Fruit fly (Drosophila melanogaster) whole organism, embryonic: ENCODE data around the gene CG6126.

Source experiments
- Adf1 ChIP-seq: fragments of 200-800 bp; sonication (Bioruptor generic); IDR thresholded peaks from 2 replicates; pipeline ENCODE4 v1.3.6; 2022; ENCODE audit warnings: missing biosample characterization, missing genetic modification characterization
- BtbVII ChIP-seq: fragments of 200-800 bp; sonication (Bioruptor generic); optimal IDR thresholded peaks from 3 replicates; lab custom pipeline; 2017; ENCODE audit warnings: missing biosample characterization, mild to moderate bottlenecking, missing genetic modification characterization
- CG10147 ChIP-seq: fragments of 200-800 bp; sonication (Bioruptor generic); optimal IDR thresholded peaks from 2 replicates; lab custom pipeline; 2019; ENCODE audit warnings: missing biosample characterization, mild to moderate bottlenecking, missing genetic modification characterization, moderate library complexity
- CG10321 ChIP-seq: fragments of 200-800 bp; sonication (Bioruptor generic); IDR thresholded peaks from 2 replicates; pipeline ENCODE4 v1.3.6; 2022; ENCODE audit warnings: missing biosample characterization, missing genetic modification characterization
- CG11093 ChIP-seq: fragments of 200-800 bp; sonication (Bioruptor generic); IDR thresholded peaks from 3 replicates; pipeline ENCODE4 v1.3.6; 2022; ENCODE audit warnings: missing biosample characterization, missing genetic modification characterization
- CG11560 ChIP-seq: fragments of 200-800 bp; sonication (Bioruptor generic); IDR thresholded peaks from 3 replicates; pipeline ENCODE4 v1.3.6; 2022; ENCODE audit warnings: missing biosample characterization, missing genetic modification characterization
- CG12391 ChIP-seq: fragments of 200-800 bp; sonication (Bioruptor generic); optimal IDR thresholded peaks from 3 replicates; lab custom pipeline; 2018; ENCODE audit warnings: missing biosample characterization, mild to moderate bottlenecking, missing genetic modification characterization, moderate library complexity
- CG13775 ChIP-seq: fragments of 200-800 bp; sonication (Bioruptor generic); optimal IDR thresholded peaks from 3 replicates; lab custom pipeline; 2017; ENCODE audit warnings: missing biosample characterization, mild to moderate bottlenecking, missing genetic modification characterization
- CG14441 ChIP-seq: fragments of 200-800 bp; sonication (Bioruptor generic); IDR thresholded peaks from 2 replicates; pipeline ENCODE4 v1.3.6; 2022; ENCODE audit warnings: missing biosample characterization, missing genetic modification characterization
- CG15011 ChIP-seq: fragments of 200-800 bp; sonication (Bioruptor generic); optimal IDR thresholded peaks from 3 replicates; lab custom pipeline; 2018; ENCODE audit warnings: missing biosample characterization, mild to moderate bottlenecking, missing genetic modification characterization
- CG32532 ChIP-seq: fragments of 200-800 bp; sonication (Bioruptor generic); IDR thresholded peaks from 2 replicates; pipeline ENCODE4 v1.3.6; 2022; ENCODE audit warnings: missing biosample characterization, missing genetic modification characterization
- CG3281 ChIP-seq: fragments of 200-800 bp; sonication (Bioruptor generic); optimal IDR thresholded peaks from 3 replicates; lab custom pipeline; 2017; ENCODE audit warnings: missing biosample characterization, mild to moderate bottlenecking, missing genetic modification characterization
- CG4730 ChIP-seq: fragments of 200-800 bp; sonication (Bioruptor generic); IDR thresholded peaks from 2 replicates; pipeline ENCODE4 v1.3.6; 2022; ENCODE audit warnings: missing biosample characterization, missing genetic modification characterization
- CG7928 ChIP-seq: fragments of 200-800 bp; sonication (Bioruptor generic); optimal IDR thresholded peaks from 2 replicates; lab custom pipeline; 2017; ENCODE audit warnings: missing biosample characterization, mild to moderate bottlenecking, missing genetic modification characterization
- CG8281 ChIP-seq: fragments of 200-800 bp; sonication (Bioruptor generic); optimal IDR thresholded peaks from 2 replicates; lab custom pipeline; 2018; ENCODE audit warnings: missing biosample characterization, mild to moderate bottlenecking, missing genetic modification characterization, moderate library complexity
- CG8924 ChIP-seq: fragments of 200-800 bp; optimal IDR thresholded peaks from 3 replicates; lab custom pipeline; 2019; ENCODE audit warnings: missing biosample characterization, mild to moderate bottlenecking, missing genetic modification characterization, moderate library complexity
- CG9727 ChIP-seq: fragments of 200-800 bp; sonication (Bioruptor generic); optimal IDR thresholded peaks from 3 replicates; lab custom pipeline; 2017; ENCODE audit warnings: missing biosample characterization, mild to moderate bottlenecking, missing genetic modification characterization
- CG9817 ChIP-seq: fragments of 200-800 bp; sonication (Bioruptor generic); optimal IDR thresholded peaks from 2 replicates; lab custom pipeline; 2018; ENCODE audit warnings: missing biosample characterization, mild to moderate bottlenecking, missing genetic modification characterization, moderate library complexity
- CG9876 ChIP-seq: fragments of 200-800 bp; sonication (Bioruptor generic); optimal IDR thresholded peaks from 2 replicates; lab custom pipeline; 2016; ENCODE audit warnings: missing biosample characterization, missing genetic modification characterization
- CkIIα-i1 ChIP-seq: fragments of 200-800 bp; sonication (Bioruptor generic); IDR thresholded peaks from 2 replicates; pipeline ENCODE4 v1.3.6; 2022; ENCODE audit warnings: missing biosample characterization, missing genetic modification characterization
- D19A ChIP-seq: fragments of 200-800 bp; optimal IDR thresholded peaks from 3 replicates; lab custom pipeline; 2019; ENCODE audit warnings: missing biosample characterization, mild to moderate bottlenecking, missing genetic modification characterization, moderate library complexity
- Dek ChIP-seq: fragments of 200-800 bp; sonication (Bioruptor generic); optimal IDR thresholded peaks from 3 replicates; lab custom pipeline; 2019; ENCODE audit warnings: missing biosample characterization, mild to moderate bottlenecking, missing genetic modification characterization, moderate library complexity
- Doc3 ChIP-seq: fragments of 200-800 bp; sonication (Bioruptor generic); IDR thresholded peaks from 3 replicates; pipeline ENCODE4 v1.3.6; 2022; ENCODE audit warnings: missing biosample characterization, missing genetic modification characterization; ENCODE audit not compliant: partially characterized antibody
- Dref ChIP-seq: fragments of 200-800 bp; sonication (Bioruptor generic); IDR thresholded peaks from 2 replicates; pipeline ENCODE4 v1.3.6; 2022; ENCODE audit warnings: missing biosample characterization, missing genetic modification characterization
- Eip74EF ChIP-seq, 2 experiments: fragments of 200-800 bp in 1 of 2; fragments of >200 bp in 1 of 2; sonication (Bioruptor generic) in 1 of 2; optimal IDR thresholded peaks; 2 replicates each; lab custom pipeline; 2017 to 2019; ENCODE audit warnings: missing biosample characterization in 2 of 2, missing genetic modification characterization in 2 of 2, mild to moderate bottlenecking in 1 of 2, moderate library complexity in 1 of 2
- Fer3 ChIP-seq: fragments of 200-800 bp; sonication (Bioruptor generic); optimal IDR thresholded peaks from 2 replicates; lab custom pipeline; 2018; ENCODE audit warnings: missing biosample characterization, mild to moderate bottlenecking, missing genetic modification characterization, moderate library complexity
- Gug ChIP-seq: fragments of 200-800 bp; sonication (Bioruptor generic); IDR thresholded peaks from 4 replicates; pipeline ENCODE4 v1.3.6; 2022; ENCODE audit warnings: missing biosample characterization, missing genetic modification characterization
- H2.0 ChIP-seq: fragments of 200-800 bp; sonication (Bioruptor generic); IDR thresholded peaks from 2 replicates; pipeline ENCODE4 v1.3.6; 2022; ENCODE audit warnings: missing biosample characterization, missing genetic modification characterization
- Hand ChIP-seq: fragments of 200-800 bp; sonication (Bioruptor generic); optimal IDR thresholded peaks from 2 replicates; lab custom pipeline; 2017; ENCODE audit warnings: mild to moderate bottlenecking, missing biosample characterization, missing genetic modification reagents, missing genetic modification characterization
- HmgZ ChIP-seq: fragments of 200-800 bp; sonication (Bioruptor generic); optimal IDR thresholded peaks from 2 replicates; lab custom pipeline; 2018; ENCODE audit warnings: missing biosample characterization, mild to moderate bottlenecking, missing genetic modification characterization
- MTF-1 ChIP-seq: fragments of 200-800 bp; sonication (Bioruptor generic); optimal IDR thresholded peaks from 2 replicates; lab custom pipeline; 2018; ENCODE audit warnings: missing biosample characterization, mild to moderate bottlenecking, missing genetic modification characterization, borderline replicate concordance
- Neu2 ChIP-seq: fragments of 200-800 bp; sonication (Bioruptor generic); optimal IDR thresholded peaks from 3 replicates; lab custom pipeline; 2016; ENCODE audit warnings: missing biosample characterization, missing genetic modification characterization, borderline replicate concordance
- Pdp1 ChIP-seq, 2 experiments: fragments of 200-800 bp; sonication (Bioruptor generic); optimal IDR thresholded peaks; 3 replicates each; lab custom pipeline; 2016; ENCODE audit warnings: missing biosample characterization in 2 of 2, missing genetic modification characterization in 2 of 2, mild to moderate bottlenecking in 1 of 2, moderate library complexity in 1 of 2
- Side ChIP-seq: fragments of 200-800 bp; sonication (Bioruptor generic); optimal IDR thresholded peaks from 2 replicates; lab custom pipeline; 2016; ENCODE audit warnings: missing biosample characterization, missing genetic modification characterization
- Sry-β ChIP-seq: fragments of 200-800 bp; sonication (Bioruptor generic); optimal IDR thresholded peaks from 2 replicates; lab custom pipeline; 2018; ENCODE audit warnings: missing biosample characterization, mild to moderate bottlenecking, missing genetic modification characterization, moderate library complexity
- Tbp ChIP-seq: fragments of >200 bp; optimal IDR thresholded peaks from 2 replicates; lab custom pipeline; 2018; ENCODE audit warnings: missing biosample characterization, missing genetic modification characterization
- ase ChIP-seq: fragments of 200-800 bp; sonication (Bioruptor generic); IDR thresholded peaks from 3 replicates; pipeline ENCODE4 v1.3.6; 2022; ENCODE audit warnings: missing biosample characterization, missing genetic modification characterization
- bcd ChIP-seq: fragments of 200-800 bp; sonication (Bioruptor generic); optimal IDR thresholded peaks from 2 replicates; lab custom pipeline; 2017; ENCODE audit warnings: missing biosample characterization, mild to moderate bottlenecking, missing genetic modification characterization
- esg ChIP-seq: fragments of 200-800 bp; sonication (Bioruptor generic); conservative IDR thresholded peaks from 2 replicates; pipeline ENCODE4 v1.3.6; 2022; ENCODE audit warnings: missing biosample characterization, missing genetic modification characterization
- gce ChIP-seq: fragments of 200-800 bp; sonication (Bioruptor generic); IDR thresholded peaks from 3 replicates; pipeline ENCODE4 v1.3.6; 2022; ENCODE audit warnings: missing biosample characterization, missing genetic modification characterization
- ind ChIP-seq: fragments of 200-800 bp; sonication (Bioruptor generic); optimal IDR thresholded peaks from 3 replicates; lab custom pipeline; 2016; ENCODE audit warnings: missing biosample characterization, missing genetic modification characterization
- pfk ChIP-seq: fragments of 200-800 bp; sonication (Bioruptor generic); optimal IDR thresholded peaks from 2 replicates; lab custom pipeline; 2018; ENCODE audit warnings: missing biosample characterization, mild to moderate bottlenecking, missing genetic modification characterization, moderate library complexity
- pho ChIP-seq: fragments of 200-800 bp; sonication (Bioruptor generic); optimal IDR thresholded peaks from 2 replicates; lab custom pipeline; 2016; ENCODE audit warnings: missing biosample characterization, missing genetic modification characterization
- scrt ChIP-seq: fragments of 200-800 bp; sonication (Bioruptor generic); optimal IDR thresholded peaks from 2 replicates; lab custom pipeline; 2018; ENCODE audit warnings: missing biosample characterization, mild to moderate bottlenecking, missing genetic modification characterization, moderate library complexity
- ssp ChIP-seq: fragments of 200-800 bp; sonication (Bioruptor generic); IDR thresholded peaks from 2 replicates; pipeline ENCODE4 v1.3.6; 2022; ENCODE audit warnings: missing biosample characterization, missing genetic modification characterization
- stc ChIP-seq: fragments of 200-800 bp; sonication (Bioruptor generic); IDR thresholded peaks from 2 replicates; pipeline ENCODE4 v1.3.6; 2022; ENCODE audit warnings: missing biosample characterization, missing genetic modification characterization
- stwl ChIP-seq: fragments of 200-800 bp; sonication (Bioruptor generic); optimal IDR thresholded peaks from 3 replicates; lab custom pipeline; 2018; ENCODE audit warnings: missing biosample characterization, mild to moderate bottlenecking, missing genetic modification characterization, moderate library complexity
- twi ChIP-seq: fragments of 200-800 bp; optimal IDR thresholded peaks from 2 replicates; lab custom pipeline; 2019; ENCODE audit warnings: missing biosample characterization, mild to moderate bottlenecking, missing genetic modification characterization, moderate library complexity
- vfl ChIP-seq: fragments of 200-800 bp; sonication (Bioruptor generic); optimal IDR thresholded peaks from 2 replicates; lab custom pipeline; 2016; ENCODE audit warnings: missing biosample characterization, missing genetic modification characterization
- wek ChIP-seq: fragments of 200-800 bp; sonication (Bioruptor generic); optimal IDR thresholded peaks from 3 replicates; lab custom pipeline; 2018; ENCODE audit warnings: missing biosample characterization, mild to moderate bottlenecking, missing genetic modification characterization, moderate library complexity

CG6126 gene

dm6 chr3R:16213792-16214473, 11.1 kb upstream of the CG6126 start (continued):
- TF ChIP-seq CG9727 (peak; percentile 24), D19A (peak; percentile 94), H2.0 (GFP tag; lab: Robert Waterston, UW) (no peak), Dek (no peak), Sry-β (GFP tag; lab: Kevin White, UChicago) (no peak), Eip74EF (GFP tag; optimal IDR thresholded peaks at IDR 0.05; lab: Kevin White, UChicago) (no peak), esg (GFP tag; lab: Robert Waterston, UW) (no peak), Fer3 (tag; lab: Kevin White, UChicago) (no peak), Gug (GFP tag; lab: Robert Waterston, UW) (no peak), gce (GFP tag; lab: Robert Waterston, UW) (no peak), Pdp1 (GFP tag; optimal IDR thresholded peaks at IDR 0.05; lab: Kevin White, UChicago) (no peak), Neu2 (no peak), CG4730 (GFP tag; lab: Robert Waterston, UW) (no peak), Hand (GFP tag; lab: Kevin White, UChicago) (peak; percentile 32), pho (GFP tag; lab: Kevin White, UChicago) (no peak), stwl (tag; lab: Kevin White, UChicago) (no peak), wek (GFP tag; lab: Kevin White, UChicago) (no peak), Tbp (GFP tag; lab: Kevin White, UChicago) (no peak), Dref (GFP tag; lab: Robert Waterston, UW) (no peak), BtbVII (GFP tag; lab: Kevin White, UChicago) (peak; percentile 68), CG15011 (GFP tag; lab: Kevin White, UChicago) (no peak), CG11093 (GFP tag; lab: Robert Waterston, UW) (no peak), CG3281 (peak; percentile 59), Side (GFP tag; lab: Kevin White, UChicago) (no peak), HmgZ (tag; lab: Kevin White, UChicago) (no peak), CG11560 (tag; lab: Robert Waterston, UW) (no peak), MTF-1 (GFP tag; lab: Kevin White, UChicago) (no peak), stc (no peak), Doc3 (GFP tag; lab: Robert Waterston, UW) (no peak), CG8281 (tag; lab: Kevin White, UChicago) (no peak), bcd (GFP tag; lab: Kevin White, UChicago) (peak; percentile 32), CG10321 (GFP tag; lab: Robert Waterston, UW) (no peak), CG9817 (tag; lab: Kevin White, UChicago) (no peak), CG9876 (no peak), scrt (GFP tag; lab: Kevin White, UChicago) (no peak), CG14441 (GFP tag; lab: Robert Waterston, UW) (no peak), CG13775 (GFP tag; lab: Kevin White, UChicago) (no peak), CG12391 (tag; lab: Kevin White, UChicago) (peak; percentile 4), CG8924 (peak; percentile 54), CkIIα-i1 (GFP tag; lab: Robert Waterston, UW) (no peak), CG7928 (GFP tag; lab: Kevin White, UChicago) (no peak), CG10147 (GFP tag; lab: Kevin White, UChicago) (peak; percentile 31), twi (tag; lab: Kevin White, UChicago) (no peak), vfl (GFP tag; lab: Kevin White, UChicago) (no peak), ind (no peak), Adf1 (GFP tag; lab: Robert Waterston, UW) (no peak), ase (no peak), ssp (GFP tag; lab: Robert Waterston, UW) (no peak), pfk (GFP tag; lab: Kevin White, UChicago) (no peak), CG32532 (GFP tag; lab: Robert Waterston, UW) (0 out of 2 replicates have a peak, but pooled peaks have one; percentile 2)
